Fruit fly (Drosophila melanogaster) whole organism, embryonic: Measurements from ENCODE around the gene Dif.

Experiments
- BEAF-32 ChIP-seq: fragments of 200-800 bp; sonication (Bioruptor generic); optimal IDR thresholded peaks from 3 replicates; lab custom pipeline; 2017; ENCODE audit warnings: missing biosample characterization, missing genetic modification characterization, mild to moderate bottlenecking, moderate library complexity, missing genetic modification reagents
- Bgb ChIP-seq: fragments of 200-800 bp; sonication (Bioruptor generic); IDR thresholded peaks from 2 replicates; pipeline ENCODE4 v1.3.6; 2022; ENCODE audit warnings: missing biosample characterization, missing genetic modification characterization; ENCODE audit not compliant: partially characterized antibody
- CG10366 ChIP-seq: fragments of 200-800 bp; sonication (Bioruptor generic); IDR thresholded peaks from 2 replicates; pipeline ENCODE4 v1.3.6; 2022; ENCODE audit warnings: missing biosample characterization, missing genetic modification characterization
- CG10959 ChIP-seq: fragments of 200-800 bp; sonication (Bioruptor generic); IDR thresholded peaks from 2 replicates; pipeline ENCODE4 v1.3.6; 2022; ENCODE audit warnings: missing biosample characterization, missing genetic modification characterization
- CG10979 ChIP-seq: fragments of 200-800 bp; sonication (Bioruptor generic); optimal IDR thresholded peaks from 2 replicates; lab custom pipeline; 2018; ENCODE audit warnings: missing biosample characterization, mild to moderate bottlenecking, missing genetic modification characterization, moderate library complexity
- CG14441 ChIP-seq: fragments of 200-800 bp; sonication (Bioruptor generic); IDR thresholded peaks from 2 replicates; pipeline ENCODE4 v1.3.6; 2022; ENCODE audit warnings: missing biosample characterization, missing genetic modification characterization
- CG17328 ChIP-seq: fragments of 200-800 bp; sonication (Bioruptor generic); IDR thresholded peaks from 2 replicates; pipeline ENCODE4 v1.3.6; 2022; ENCODE audit warnings: missing biosample characterization, missing genetic modification characterization
- CG17361 ChIP-seq: fragments of 200-800 bp; sonication (Bioruptor generic); IDR thresholded peaks from 3 replicates; pipeline ENCODE4 v1.3.6; 2022; ENCODE audit warnings: missing biosample characterization, missing genetic modification characterization
- CG17385 ChIP-seq: fragments of 200-800 bp; sonication (Bioruptor generic); optimal IDR thresholded peaks from 3 replicates; lab custom pipeline; 2018; ENCODE audit warnings: missing biosample characterization, mild to moderate bottlenecking, missing genetic modification characterization
- CG18262 ChIP-seq: fragments of 200-800 bp; optimal IDR thresholded peaks from 3 replicates; lab custom pipeline; 2019; ENCODE audit warnings: missing biosample characterization, mild to moderate bottlenecking, missing genetic modification characterization, moderate library complexity
- CG18619 ChIP-seq: fragments of 200-800 bp; sonication (Bioruptor generic); optimal IDR thresholded peaks from 3 replicates; lab custom pipeline; 2017; ENCODE audit warnings: missing biosample characterization, mild to moderate bottlenecking, missing genetic modification characterization
- CG2202 ChIP-seq: fragments of 200-800 bp; sonication (Bioruptor generic); optimal IDR thresholded peaks from 2 replicates; lab custom pipeline; 2018; ENCODE audit warnings: missing biosample characterization, mild to moderate bottlenecking, missing genetic modification characterization
- CG3163 ChIP-seq: fragments of 200-800 bp; sonication (Bioruptor generic); optimal IDR thresholded peaks from 3 replicates; lab custom pipeline; 2016; ENCODE audit warnings: missing biosample characterization, missing genetic modification characterization
- CG4328 ChIP-seq: fragments of 200-800 bp; sonication (Bioruptor generic); optimal IDR thresholded peaks from 3 replicates; lab custom pipeline; 2017; ENCODE audit warnings: missing biosample characterization, missing genetic modification reagents, missing genetic modification characterization
- CG43689 ChIP-seq: fragments of 200-800 bp; sonication (Bioruptor generic); IDR thresholded peaks from 2 replicates; pipeline ENCODE4 v1.3.6; 2022; ENCODE audit warnings: missing biosample characterization, missing genetic modification characterization
- CG4730 ChIP-seq: fragments of 200-800 bp; sonication (Bioruptor generic); IDR thresholded peaks from 2 replicates; pipeline ENCODE4 v1.3.6; 2022; ENCODE audit warnings: missing biosample characterization, missing genetic modification characterization
- Fer1 ChIP-seq: fragments of 200-800 bp; sonication (Bioruptor generic); optimal IDR thresholded peaks from 2 replicates; lab custom pipeline; 2017; ENCODE audit warnings: missing biosample characterization, mild to moderate bottlenecking, missing genetic modification characterization
- MESR4 ChIP-seq: fragments of 200-800 bp; sonication (Bioruptor generic); optimal IDR thresholded peaks from 2 replicates; lab custom pipeline; 2018; ENCODE audit warnings: missing biosample characterization, mild to moderate bottlenecking, missing genetic modification characterization, moderate library complexity
- NfI ChIP-seq: fragments of 200-800 bp; sonication (Bioruptor generic); optimal IDR thresholded peaks from 3 replicates; lab custom pipeline; 2018; ENCODE audit warnings: missing biosample characterization, mild to moderate bottlenecking, missing genetic modification characterization, moderate library complexity
- abd-A ChIP-seq: fragments of 200-800 bp; sonication (Bioruptor generic); optimal IDR thresholded peaks from 3 replicates; lab custom pipeline; 2019; ENCODE audit warnings: missing biosample characterization, mild to moderate bottlenecking, missing genetic modification characterization, moderate library complexity
- ac ChIP-seq: fragments of 200-800 bp; sonication (Bioruptor generic); optimal IDR thresholded peaks from 3 replicates; lab custom pipeline; 2017; ENCODE audit warnings: missing biosample characterization, mild to moderate bottlenecking, missing genetic modification characterization
- ase ChIP-seq: fragments of 200-800 bp; sonication (Bioruptor generic); IDR thresholded peaks from 3 replicates; pipeline ENCODE4 v1.3.6; 2022; ENCODE audit warnings: missing biosample characterization, missing genetic modification characterization
- ash1 ChIP-seq: fragments of 200-800 bp; sonication (Bioruptor generic); optimal IDR thresholded peaks from 2 replicates; lab custom pipeline; 2018; ENCODE audit warnings: missing biosample characterization, mild to moderate bottlenecking, missing genetic modification characterization
- ato ChIP-seq: fragments of 200-800 bp; sonication (Bioruptor generic); IDR thresholded peaks from 2 replicates; pipeline ENCODE4 v1.3.6; 2022; ENCODE audit warnings: missing biosample characterization, missing genetic modification characterization; ENCODE audit not compliant: partially characterized antibody
- chif ChIP-seq, 2 experiments: fragments of 200-800 bp; sonication (Bioruptor generic); optimal IDR thresholded peaks; 3 replicates each; lab custom pipeline; 2016; ENCODE audit warnings: missing biosample characterization in 2 of 2, missing genetic modification characterization in 2 of 2
- cwo ChIP-seq: fragments of 200-800 bp; sonication (Bioruptor generic); optimal IDR thresholded peaks from 3 replicates; lab custom pipeline; 2017; ENCODE audit warnings: missing biosample characterization, missing genetic modification characterization, mild to moderate bottlenecking, moderate library complexity, missing genetic modification reagents
- dmrt11E ChIP-seq: fragments of 200-800 bp; sonication (Bioruptor generic); optimal IDR thresholded peaks from 3 replicates; lab custom pipeline; 2018; ENCODE audit warnings: missing biosample characterization, mild to moderate bottlenecking, missing genetic modification characterization, moderate library complexity
- fd64A ChIP-seq: fragments of 200-800 bp; sonication (Bioruptor generic); optimal IDR thresholded peaks from 3 replicates; lab custom pipeline; 2018; ENCODE audit warnings: missing biosample characterization, mild to moderate bottlenecking, missing genetic modification characterization
- gro ChIP-seq: fragments of 200-800 bp; sonication (Bioruptor generic); optimal IDR thresholded peaks from 2 replicates; lab custom pipeline; 2016; ENCODE audit warnings: missing biosample characterization, missing genetic modification characterization
- kay ChIP-seq: fragments of 200-800 bp; sonication (Bioruptor generic); optimal IDR thresholded peaks from 2 replicates; lab custom pipeline; 2016; ENCODE audit warnings: missing biosample characterization, missing genetic modification characterization
- kni ChIP-seq: fragments of 200-800 bp; sonication (Bioruptor generic); optimal IDR thresholded peaks from 3 replicates; lab custom pipeline; 2017; ENCODE audit warnings: mild to moderate bottlenecking, missing biosample characterization, missing genetic modification reagents, missing genetic modification characterization
- lov ChIP-seq, 2 experiments: fragments of 200-800 bp in 1 of 2; fragments of >200 bp in 1 of 2; sonication (Bioruptor generic) in 1 of 2; IDR thresholded peaks in 1 of 2; optimal IDR thresholded peaks in 1 of 2; 2 replicates in 1 of 2; 3 replicates in 1 of 2; pipeline versions ENCODE4 v1.3.6 to Lab custom; 2017 to 2022; ENCODE audit warnings: missing biosample characterization in 1 of 2, missing genetic modification characterization in 1 of 2
- luna ChIP-seq: fragments of 200-800 bp; sonication (Bioruptor generic); optimal IDR thresholded peaks from 2 replicates; lab custom pipeline; 2016; ENCODE audit warnings: missing biosample characterization, missing genetic modification characterization
- mam ChIP-seq: fragments of 200-800 bp; sonication (Bioruptor generic); optimal IDR thresholded peaks from 3 replicates; lab custom pipeline; 2016; ENCODE audit warnings: missing biosample characterization, missing genetic modification characterization
- pb ChIP-seq: fragments of 200-800 bp; sonication (Bioruptor generic); optimal IDR thresholded peaks from 3 replicates; lab custom pipeline; 2016; ENCODE audit warnings: missing biosample characterization, missing genetic modification characterization
- peb ChIP-seq: fragments of 200-800 bp; sonication (Bioruptor generic); IDR thresholded peaks from 2 replicates; pipeline ENCODE4 v1.3.6; 2022; ENCODE audit warnings: missing biosample characterization, missing genetic modification characterization
- phol ChIP-seq: fragments of 200-800 bp; sonication (Bioruptor generic); optimal IDR thresholded peaks from 3 replicates; lab custom pipeline; 2018; ENCODE audit warnings: missing biosample characterization, mild to moderate bottlenecking, missing genetic modification characterization, moderate library complexity
- psq ChIP-seq: fragments of 200-800 bp; sonication (Bioruptor generic); optimal IDR thresholded peaks from 2 replicates; lab custom pipeline; 2017; ENCODE audit warnings: missing biosample characterization, missing genetic modification characterization
- rib ChIP-seq: fragments of 200-800 bp; sonication (Bioruptor generic); IDR thresholded peaks from 2 replicates; pipeline ENCODE4 v1.3.6; 2022; ENCODE audit warnings: missing biosample characterization, missing genetic modification characterization
- run ChIP-seq: fragments of 200-800 bp; sonication (Bioruptor generic); optimal IDR thresholded peaks from 3 replicates; lab custom pipeline; 2018; ENCODE audit warnings: missing biosample characterization, mild to moderate bottlenecking, missing genetic modification characterization
- sna ChIP-seq: fragments of 200-800 bp; sonication (Bioruptor generic); IDR thresholded peaks from 2 replicates; pipeline ENCODE4 v1.3.6; 2022; ENCODE audit warnings: missing biosample characterization, missing genetic modification characterization; ENCODE audit not compliant: partially characterized antibody
- sob ChIP-seq: fragments of 200-800 bp; sonication (Bioruptor generic); IDR thresholded peaks from 2 replicates; pipeline ENCODE4 v1.3.6; 2022; ENCODE audit warnings: missing biosample characterization, missing genetic modification characterization
- tap ChIP-seq: fragments of 200-800 bp; optimal IDR thresholded peaks from 3 replicates; lab custom pipeline; 2019; ENCODE audit warnings: missing biosample characterization, mild to moderate bottlenecking, missing genetic modification characterization, moderate library complexity
- tll ChIP-seq, 2 experiments: fragments of 200-800 bp in 1 of 2; fragments of >200 bp in 1 of 2; sonication (Bioruptor generic) in 1 of 2; optimal IDR thresholded peaks; 2 replicates each; lab custom pipeline; 2017 to 2019; ENCODE audit warnings: missing biosample characterization in 2 of 2, missing genetic modification characterization in 2 of 2, mild to moderate bottlenecking in 1 of 2, moderate library complexity in 1 of 2
- tx ChIP-seq: fragments of 200-800 bp; sonication (Bioruptor generic); optimal IDR thresholded peaks from 2 replicates; lab custom pipeline; 2016; ENCODE audit warnings: missing biosample characterization, missing genetic modification characterization
- zen2 ChIP-seq: fragments of 200-800 bp; sonication (Bioruptor generic); IDR thresholded peaks from 3 replicates; pipeline ENCODE4 v1.3.6; 2022; ENCODE audit warnings: missing biosample characterization, missing genetic modification characterization; ENCODE audit not compliant: partially characterized antibody

Dif gene

dm6 chr2L:17384331-17385220 lies 48.4 kb downstream of the Dif start, which contains the start of gene CLIP-190 (continued):
- no peak for TF ChIP-seq kay (GFP tag; lab: Kevin White, UChicago)
- TF ChIP-seq CG18262 (tag; lab: Kevin White, UChicago), result peak; percentile 100
- TF ChIP-seq CG2202, result no peak
- peak; percentile 56 for TF ChIP-seq ato
- TF ChIP-seq ase (GFP tag; lab: Robert Waterston, UW), result no peak
- no peak for TF ChIP-seq CG4328 (GFP tag; lab: Kevin White, UChicago)
- TF ChIP-seq run (tag; lab: Kevin White, UChicago), result no peak
- TF ChIP-seq CG17328 (GFP tag; lab: Robert Waterston, UW), result no peak
- TF ChIP-seq zen2 (GFP tag; lab: Robert Waterston, UW), result peak; percentile 10; the same call in 1 of the 3 replicates
- TF ChIP-seq tx (GFP tag; lab: Kevin White, UChicago), result no peak
- TF ChIP-seq dmrt11E (tag; lab: Kevin White, UChicago), result no peak
- TF ChIP-seq BEAF-32 (GFP tag; lab: Kevin White, UChicago), result peak; percentile 85
- no peak for TF ChIP-seq CG18619
- no peak for TF ChIP-seq CG43689 (GFP tag; lab: Robert Waterston, UW)
- TF ChIP-seq chif (GFP tag; optimal IDR thresholded peaks at IDR 0.05; lab: Kevin White, UChicago), result peak in 1 of 2 experiments; percentile 15
- TF ChIP-seq CG17385, result no peak
- no peak for TF ChIP-seq cwo (GFP tag; lab: Kevin White, UChicago)
- TF ChIP-seq abd-A, result no peak
- TF ChIP-seq sob (GFP tag; lab: Robert Waterston, UW), result 0 out of 2 replicates have a peak, but pooled peaks have one; percentile 17
- TF ChIP-seq fd64A (GFP tag; lab: Kevin White, UChicago), result no peak
- peak; percentile 11 for TF ChIP-seq phol (tag; lab: Kevin White, UChicago)
- TF ChIP-seq MESR4 (GFP tag; lab: Kevin White, UChicago), result peak; percentile 38
- TF ChIP-seq Bgb, result peak; percentile 81
- no peak for TF ChIP-seq NfI (GFP tag; lab: Kevin White, UChicago)
- no peak for TF ChIP-seq luna (GFP tag; lab: Kevin White, UChicago)
- TF ChIP-seq tap, result no peak
- no peak for TF ChIP-seq lov (optimal IDR thresholded peaks at IDR 0.05; lab: Kevin White, UChicago)
- TF ChIP-seq lov (GFP tag; IDR thresholded peaks at IDR 0.05; lab: Robert Waterston, UW), result no peak
- TF ChIP-seq mam (GFP tag; lab: Kevin White, UChicago), result peak; percentile 28
- no peak for TF ChIP-seq peb (GFP tag; lab: Robert Waterston, UW)
- no peak for TF ChIP-seq pb (GFP tag; lab: Kevin White, UChicago)
- TF ChIP-seq CG10979 (tag; lab: Kevin White, UChicago), result no peak
- TF ChIP-seq sna (GFP tag; lab: Robert Waterston, UW), result no peak; the same call in 1 of the 2 replicates
- no peak for TF ChIP-seq ac (GFP tag; lab: Kevin White, UChicago)

- TF ChIP-seq CG10959 (GFP tag; lab: Robert Waterston, UW) (no peak), CG3163 (GFP tag; lab: Kevin White, UChicago) (peak; percentile 33), rib (GFP tag; lab: Robert Waterston, UW) (0 out of 2 replicates have a peak, but pooled peaks have one; percentile 21), CG10366 (GFP tag; lab: Robert Waterston, UW) (no peak), kni (GFP tag; lab: Kevin White, UChicago) (peak; percentile 52), ash1 (GFP tag; lab: Kevin White, UChicago) (peak; percentile 47), gro (GFP tag; lab: Kevin White, UChicago) (peak; percentile 76), Fer1 (GFP tag; lab: Kevin White, UChicago) (peak; percentile 65), CG17361 (GFP tag; lab: Robert Waterston, UW) (no peak), CG4730 (GFP tag; lab: Robert Waterston, UW) (no peak), CG14441 (0 out of 2 replicates have a peak, but pooled peaks have one; percentile 17), psq (GFP tag; lab: Kevin White, UChicago) (peak; percentile 78), tll (GFP tag; optimal IDR thresholded peaks at IDR 0.05; lab: Kevin White, UChicago) (peak in 1 of 2 experiments; percentile 21), phol (tag; lab: Kevin White, UChicago) (peak; percentile 12)
Observed at dm6 chr2L:17383588-17384308, 49.2 kb downstream of the Dif start, which contains the start of gene Lrch. Lrch (minus strand) TSS chr2L:17384115.
